1 fruit fly cellular context compared by ENCODE assay signal in genomic region chr3R:27736367-27737005, dm6.
TF ChIP-seq lines count a peak whose summit lies in the region.

Gene Ets98B, plus strand, starts transcription at chr3R:27736538.

TF ChIP-seq in whole organism, embryonic, 481 proteins besides CTCF, POLR2A, EP300 and RAD21 (continued from another document):
- TF ChIP-seq Med (GFP tag; lab: Kevin White, UChicago), result peak; percentile 7
- peak; percentile 18 for TF ChIP-seq Jarid2 (GFP tag; optimal IDR thresholded peaks at IDR 0.05; lab: Kevin White, UChicago)
- TF ChIP-seq Dp (GFP tag; optimal IDR thresholded peaks at IDR 0.05; lab: Kevin White, UChicago), result no peak
- no peak for TF ChIP-seq ab (GFP tag; optimal IDR thresholded peaks at IDR 0.05; lab: Kevin White, UChicago)
- no peak for TF ChIP-seq CG7271 (tag; optimal IDR thresholded peaks at IDR 0.05; lab: Kevin White, UChicago)
- TF ChIP-seq pita (GFP tag; optimal IDR thresholded peaks at IDR 0.05; lab: Kevin White, UChicago), result no peak
- TF ChIP-seq yki (optimal IDR thresholded peaks at IDR 0.05; lab: Kevin White, UChicago), result no peak
- no peak for TF ChIP-seq CG6272 (GFP tag; IDR thresholded peaks at IDR 0.05; lab: Robert Waterston, UW)
- no peak for TF ChIP-seq gsb-n (tag; optimal IDR thresholded peaks at IDR 0.05; lab: Kevin White, UChicago)
- no peak for TF ChIP-seq CG12071 (GFP tag; optimal IDR thresholded peaks at IDR 0.05; lab: Kevin White, UChicago)
- TF ChIP-seq CG4282 (GFP tag; optimal IDR thresholded peaks at IDR 0.05; lab: Kevin White, UChicago), result no peak
- peak; percentile 17 for TF ChIP-seq CG12769 (tag; optimal IDR thresholded peaks at IDR 0.05; lab: Kevin White, UChicago)
- no peak for TF ChIP-seq pzg (GFP tag; optimal IDR thresholded peaks at IDR 0.05; lab: Kevin White, UChicago)
- no peak for TF ChIP-seq Chrac-16 (GFP tag; optimal IDR thresholded peaks at IDR 0.05; lab: Kevin White, UChicago)
- no peak for TF ChIP-seq ftz-f1 (GFP tag; optimal IDR thresholded peaks at IDR 0.05; lab: Kevin White, UChicago)
- no peak for TF ChIP-seq CG4617 (GFP tag; optimal IDR thresholded peaks at IDR 0.05; lab: Kevin White, UChicago; ENCODE audit: borderline replicate concordance)
- TF ChIP-seq CG8290 (GFP tag; optimal IDR thresholded peaks at IDR 0.05; lab: Kevin White, UChicago), result no peak
- TF ChIP-seq CG8290 (tag; optimal IDR thresholded peaks at IDR 0.05; lab: Kevin White, UChicago), result peak in 1 of 2 experiments; percentile 22
- no peak for TF ChIP-seq CG16813 (GFP tag; IDR thresholded peaks at IDR 0.05; lab: Robert Waterston, UW; ENCODE audit: partially characterized antibody)
- TF ChIP-seq shn (GFP tag; optimal IDR thresholded peaks at IDR 0.05; lab: Kevin White, UChicago), result no peak
- TF ChIP-seq run (tag; optimal IDR thresholded peaks at IDR 0.05; lab: Kevin White, UChicago), result no peak
- no peak for TF ChIP-seq CG43689 (GFP tag; IDR thresholded peaks at IDR 0.05; lab: Robert Waterston, UW)
- TF ChIP-seq ase (GFP tag; IDR thresholded peaks at IDR 0.05; lab: Robert Waterston, UW), result 0 out of 3 replicates have a peak, but pooled peaks have one; percentile 20
- TF ChIP-seq Xrp1 (GFP tag; IDR thresholded peaks at IDR 0.05; lab: Robert Waterston, UW), result no peak
- TF ChIP-seq CG15601 (tag; optimal IDR thresholded peaks at IDR 0.05; lab: Kevin White, UChicago), result no peak
- no peak for TF ChIP-seq CG3407 (GFP tag; optimal IDR thresholded peaks at IDR 0.05; lab: Kevin White, UChicago)
- TF ChIP-seq scrt (GFP tag; optimal IDR thresholded peaks at IDR 0.05; lab: Kevin White, UChicago), result no peak
- peak; percentile 17 for TF ChIP-seq grn (GFP tag; optimal IDR thresholded peaks at IDR 0.05; lab: Kevin White, UChicago)
- no peak for TF ChIP-seq H2.0 (GFP tag; IDR thresholded peaks at IDR 0.05; lab: Robert Waterston, UW)
